Worm (Caenorhabditis elegans) whole organism, L4/young adult: Measurements from ENCODE around the gene C14A6.7.
"Not testable (repeated sequence)": the region's sequence is repeated elsewhere in the genome, so short reads cannot be mapped to it uniquely, and the experiment has no call there.

ENCODE experiments used
- W03F9.2 ChIP-seq: fragments of 150-350 bp; optimal IDR thresholded peaks from 2 replicates; lab custom pipeline; 2014; ENCODE audit warnings: missing biosample characterization, missing genetic modification characterization
- dao-5 ChIP-seq: sonication (generic microtip); optimal IDR thresholded peaks from 2 replicates; lab custom pipeline; 2016; ENCODE audit warnings: missing genotype, missing genetic modification characterization, moderate library complexity, missing compliant biosample characterization
- him-1 ChIP-seq: sonication (generic microtip); optimal IDR thresholded peaks from 2 replicates; lab custom pipeline; 2016; ENCODE audit warnings: missing genotype, missing genetic modification reagents, missing genetic modification characterization, missing compliant biosample characterization

Gene C14A6.7

DNA sequence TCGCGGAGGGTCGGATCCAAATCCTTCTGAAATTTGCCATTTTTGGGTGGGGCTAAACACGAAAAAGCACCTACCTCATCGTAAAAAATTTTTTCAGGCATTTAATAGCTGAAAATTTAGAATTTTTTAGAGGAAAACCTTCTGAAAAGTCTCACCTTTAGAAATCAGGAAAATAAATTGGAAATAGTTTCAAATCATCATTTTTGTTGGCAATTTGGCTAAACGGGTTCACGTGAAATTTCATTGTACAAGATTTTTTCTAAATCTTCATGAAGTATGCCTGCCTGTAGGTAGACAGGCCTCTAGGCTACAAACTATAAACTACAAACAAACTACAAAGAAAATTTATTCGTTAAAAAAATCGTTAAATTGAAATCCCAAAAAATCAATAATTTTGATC, at the start of gene C14A6.7:
Gene C14A6.7 (minus strand): TSS at position 101 of the 400 bp plus-strand sequence.
- TF ChIP-seq W03F9.2 (tag; lab: Kevin White, UChicago) (no peak), dao-5 (no peak), him-1 (tag; lab: Kevin White, UChicago) (no peak)

ce11 chrV:18216784-18217183, 48.6 kb upstream of the C14A6.7 start, which contains the start of gene F16H6.9:
Gene F16H6.9 (plus strand): TSS chrV:18217084.
- TF ChIP-seq dao-5; W03F9.2 (tag; lab: Kevin White, UChicago); him-1 (tag; lab: Kevin White, UChicago): not testable (repeated sequence)

- TF ChIP-seq dao-5; him-1 (tag; lab: Kevin White, UChicago); W03F9.2 (tag; lab: Kevin White, UChicago): not testable (repeated sequence)
These were observed 48.0 kb upstream of the C14A6.7 start, which contains the start of gene F16H6.8 for ce11 chrV:18216175-18216574. Gene F16H6.8 (minus strand): TSS chrV:18216275.

DNA sequence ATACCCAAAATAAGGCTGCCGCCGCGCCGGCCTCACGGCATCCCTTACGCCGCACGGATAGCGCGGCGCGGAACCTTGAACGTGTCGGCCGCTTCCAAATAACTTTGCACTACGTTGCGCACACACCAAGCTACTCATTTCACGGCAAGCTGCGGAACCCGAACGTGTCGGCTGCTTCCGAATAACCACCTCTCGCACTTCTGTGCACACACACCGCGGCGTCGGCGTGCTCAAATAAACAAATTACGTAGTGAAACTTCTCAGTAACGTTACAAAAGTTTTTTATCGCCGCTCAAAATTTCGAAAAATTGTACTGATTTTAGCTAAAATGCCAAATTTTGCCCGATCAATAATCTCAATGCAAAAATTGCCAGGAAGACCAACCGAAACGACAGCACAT, 44.7 kb upstream of the C14A6.7 start:
- TF ChIP-seq him-1 (tag; lab: Kevin White, UChicago) (no peak), dao-5 (no peak), W03F9.2 (tag; lab: Kevin White, UChicago) (no peak)

DNA sequence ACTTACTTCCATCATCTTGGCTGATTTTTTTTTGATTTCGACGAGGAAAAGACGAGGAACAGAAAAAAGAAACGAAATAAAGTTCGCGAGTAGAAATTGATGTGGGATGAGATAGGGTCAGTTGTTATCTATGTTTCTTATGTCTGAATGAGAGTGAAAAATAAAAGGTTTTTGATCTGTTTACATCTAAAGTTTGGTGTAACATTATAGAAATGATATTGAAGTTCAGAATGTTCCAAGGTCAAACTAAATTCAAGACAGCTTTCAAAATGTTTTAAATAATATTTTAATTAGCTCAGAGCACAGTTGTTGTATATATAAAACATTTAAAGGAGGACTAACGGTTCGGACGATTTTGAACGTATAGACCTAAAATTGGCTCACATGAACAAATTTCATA, 40.9 kb upstream of the C14A6.7 start, which contains the start of gene F16H6.7:
Gene F16H6.7 (minus strand): TSS at position 101 of the 400 bp plus-strand sequence.
- no peak for TF ChIP-seq W03F9.2 (tag; lab: Kevin White, UChicago)
- TF ChIP-seq dao-5 = no peak
- TF ChIP-seq him-1 (tag; lab: Kevin White, UChicago) = no peak

ce11 chrV:18198421-18198820, 30.3 kb upstream of the C14A6.7 start, which contains the start of gene F16H6.4:
Gene F16H6.4 (plus strand): TSS chrV:18198721.
- TF ChIP-seq dao-5 (no peak), W03F9.2 (tag; lab: Kevin White, UChicago) (no peak), him-1 (tag; lab: Kevin White, UChicago) (no peak)

ce11 chrV:18195006-18195405, 26.8 kb upstream of the C14A6.7 start, which contains the start of gene F16H6.3:
Gene F16H6.3 (plus strand): TSS chrV:18195306.
- no peak for TF ChIP-seq him-1 (tag; lab: Kevin White, UChicago)
- no peak for TF ChIP-seq dao-5
- TF ChIP-seq W03F9.2 (tag; lab: Kevin White, UChicago) = no peak

ce11 chrV:18191128-18191527, 23.0 kb upstream of the C14A6.7 start, which contains the start of gene clec-42:
Gene clec-42 (plus strand): TSS chrV:18191412.
- no peak for TF ChIP-seq W03F9.2 (tag; lab: Kevin White, UChicago)
- TF ChIP-seq dao-5 = no peak
- no peak for TF ChIP-seq him-1 (tag; lab: Kevin White, UChicago)

ce11 chrV:18189181-18189580, 21.0 kb upstream of the C14A6.7 start, which contains the start of gene clec-246:
Gene clec-246 (plus strand): TSS chrV:18189481.
- TF ChIP-seq him-1 (tag; lab: Kevin White, UChicago) = no peak

DNA sequence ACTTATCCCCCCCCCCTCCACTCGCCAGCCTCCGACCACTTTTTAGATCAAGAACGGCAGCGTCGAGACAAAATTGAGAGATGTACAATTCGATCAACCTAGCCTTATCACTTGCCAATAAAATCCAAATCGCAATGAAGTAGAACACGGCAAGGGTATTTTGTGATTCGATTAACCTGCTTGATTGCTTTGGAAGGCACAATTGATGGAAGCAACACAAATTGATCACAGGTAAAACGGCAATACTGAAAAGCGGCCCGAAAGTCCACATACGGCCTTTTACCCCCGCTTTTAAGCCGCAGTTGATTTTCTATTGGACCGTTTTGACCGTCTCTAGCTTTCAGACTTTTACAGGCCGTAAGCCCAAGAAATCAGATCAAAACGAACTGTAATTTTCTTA, 20.2 kb upstream of the C14A6.7 start, which contains the start of gene clec-245:
Gene clec-245 (minus strand): TSS at position 101 of the 400 bp plus-strand sequence.
- TF ChIP-seq him-1 (tag; lab: Kevin White, UChicago) = no peak
- TF ChIP-seq W03F9.2 (tag; lab: Kevin White, UChicago) = no peak
- no peak for TF ChIP-seq dao-5

DNA sequence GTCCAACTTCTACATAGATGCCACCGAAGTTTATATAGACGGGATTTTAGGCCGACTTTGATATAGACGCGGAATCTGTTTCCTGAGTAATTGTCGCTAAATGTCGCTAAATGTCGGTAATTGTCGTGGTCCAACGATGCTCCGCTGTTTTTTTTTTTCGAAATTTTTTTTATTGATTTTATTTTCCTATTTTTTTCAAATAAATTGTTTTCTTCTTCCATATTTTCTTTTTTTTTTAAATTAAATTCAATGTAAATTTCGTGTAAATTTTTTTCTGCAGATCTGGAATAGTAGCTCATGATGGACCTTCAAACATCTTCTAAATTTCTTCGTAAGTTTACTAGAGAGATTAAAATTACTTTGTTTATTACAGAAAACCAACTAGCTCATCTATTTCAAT, 16.7 kb upstream of the C14A6.7 start, which contains the start of gene C31G12.3:
Gene C31G12.3 (plus strand): TSS at position 301 of the 400 bp plus-strand sequence.
- TF ChIP-seq dao-5 (no peak), W03F9.2 (tag; lab: Kevin White, UChicago) (no peak), him-1 (tag; lab: Kevin White, UChicago) (no peak)

DNA sequence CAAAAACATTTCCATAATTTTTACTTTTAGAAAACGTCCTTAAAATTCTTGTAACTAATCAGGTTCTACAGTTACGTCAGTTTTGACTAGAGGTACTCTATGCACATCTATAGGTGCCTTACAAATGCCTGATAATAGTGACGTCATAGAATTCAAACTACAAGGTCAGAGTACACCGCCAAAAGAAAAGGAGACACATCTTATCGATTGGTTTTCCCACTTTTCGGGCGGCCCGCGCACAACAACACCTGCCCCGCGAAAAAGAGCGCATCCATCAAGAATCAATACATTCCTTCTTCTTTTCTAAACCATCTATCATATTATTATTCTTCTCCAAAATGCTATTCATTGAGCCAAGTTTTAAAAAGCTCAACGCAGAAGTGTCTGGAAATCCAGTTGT, 11.5 kb upstream of the C14A6.7 start, which contains the start of gene C31G12.1:
Gene C31G12.1 (plus strand): TSS at position 301 of the 400 bp plus-strand sequence.
- TF ChIP-seq W03F9.2 (tag; lab: Kevin White, UChicago) (no peak), him-1 (tag; lab: Kevin White, UChicago) (no peak), dao-5 (no peak)

DNA sequence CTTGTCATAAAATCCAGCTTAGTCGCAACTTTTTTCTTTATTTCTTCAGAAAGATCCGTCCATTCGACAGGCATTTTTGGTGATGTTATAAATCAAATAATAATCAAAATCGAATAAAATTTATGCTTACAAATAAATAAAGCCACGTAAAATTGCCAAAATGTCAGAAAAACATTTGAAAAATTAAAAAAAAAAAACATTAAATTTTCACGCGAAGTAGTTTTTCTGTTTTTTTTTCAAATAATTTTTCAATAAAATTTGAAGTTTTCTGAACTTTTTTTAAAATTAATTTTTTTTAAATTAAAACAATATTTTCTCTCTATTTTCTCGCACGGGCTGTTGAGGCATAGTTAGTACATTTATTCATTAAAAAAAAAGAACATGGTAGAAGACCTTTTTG, 10.5 kb upstream of the C14A6.7 start, which contains the start of gene C31G12.4:
Gene C31G12.4 (minus strand): TSS at position 101 of the 400 bp plus-strand sequence.
- TF ChIP-seq dao-5 = no peak
- no peak for TF ChIP-seq W03F9.2 (tag; lab: Kevin White, UChicago)
- no peak for TF ChIP-seq him-1 (tag; lab: Kevin White, UChicago)

ce11 chrV:18171568-18171967, 3.4 kb upstream of the C14A6.7 start, which contains the start of gene C14A6.8:
Gene C14A6.8 (minus strand): TSS chrV:18171668.
- no peak for TF ChIP-seq dao-5
- no peak for TF ChIP-seq him-1 (tag; lab: Kevin White, UChicago)
- TF ChIP-seq W03F9.2 (tag; lab: Kevin White, UChicago) = no peak
